Fruit fly (Drosophila melanogaster) whole organism, pupa: ENCODE results near the gene Crk.
A peak's percentile ranks its signal among the peaks of the same experiment; 100 is the strongest.

ENCODE experiments used
- CG13204 ChIP-seq: fragments of 200-800 bp; sonication (Bioruptor generic); optimal IDR thresholded peaks from 2 replicates; lab custom pipeline; 2018; ENCODE audit warnings: missing biosample characterization, mild to moderate bottlenecking, missing genetic modification characterization, moderate library complexity
- CG15710 ChIP-seq: fragments of 200-800 bp; sonication (Bioruptor generic); optimal IDR thresholded peaks from 2 replicates; lab custom pipeline; 2018; ENCODE audit warnings: missing biosample characterization, mild to moderate bottlenecking, missing genetic modification characterization, moderate library complexity
- EcR ChIP-seq: fragments of 200-800 bp; sonication (Bioruptor generic); optimal IDR thresholded peaks from 3 replicates; lab custom pipeline; 2019; ENCODE audit warnings: missing biosample characterization, missing genetic modification characterization, mild to moderate bottlenecking, moderate library complexity, missing genetic modification reagents

dm6 chr4:205671-206252, 4.3 kb upstream of the Crk start, which contains the start of gene CG31998:
- TF ChIP-seq EcR = no peak
- TF ChIP-seq CG15710 (tag; lab: Kevin White, UChicago) = peak; percentile 15
- TF ChIP-seq CG13204 (GFP tag; lab: Kevin White, UChicago) = no peak
